Worm (Caenorhabditis elegans) whole organism, early embryonic: Measurements from ENCODE around the gene ttr-49.

Experiments used
- B0310.2 ChIP-seq: sonication (generic microtip); optimal IDR thresholded peaks from 2 replicates; lab custom pipeline; 2016; ENCODE audit warnings: mild to moderate bottlenecking, missing genetic modification characterization, missing compliant biosample characterization
- F13C5.2 ChIP-seq: sonication (generic microtip); optimal IDR thresholded peaks from 2 replicates; lab custom pipeline; 2017; ENCODE audit warnings: mild to moderate bottlenecking, missing genetic modification characterization, inconsistent platforms, missing compliant biosample characterization
- aly-1 ChIP-seq: sonication (generic microtip); optimal IDR thresholded peaks from 2 replicates; lab custom pipeline; 2016; ENCODE audit warnings: missing genetic modification characterization, missing compliant biosample characterization
- ama-1 ChIP-seq: fragments of 150-350 bp; optimal IDR thresholded peaks from 2 replicates; lab custom pipeline; 2014
- ceh-13 ChIP-seq: fragments of 200-800 bp; sonication (Bioruptor generic); optimal IDR thresholded peaks from 2 replicates; lab custom pipeline; 2018; ENCODE audit warnings: mild to moderate bottlenecking, missing genetic modification characterization, missing compliant biosample characterization
- ceh-36 ChIP-seq: sonication (generic microtip); optimal IDR thresholded peaks from 2 replicates; lab custom pipeline; 2016; ENCODE audit warnings: missing genetic modification characterization, inconsistent platforms, missing compliant biosample characterization
- ets-7 ChIP-seq: sonication (generic microtip); optimal IDR thresholded peaks from 2 replicates; lab custom pipeline; 2016; ENCODE audit warnings: missing genotype, missing genetic modification characterization, missing compliant biosample characterization
- flt-1 ChIP-seq: fragments of 200-800 bp; sonication (Bioruptor generic); IDR thresholded peaks from 2 replicates; pipeline ENCODE4 v1.3.6; 2022; ENCODE audit warnings: missing genetic modification characterization, missing compliant biosample characterization
- hmbx-1 ChIP-seq: sonication (generic microtip); optimal IDR thresholded peaks from 2 replicates; lab custom pipeline; 2016; ENCODE audit warnings: mild to moderate bottlenecking, missing genetic modification characterization, missing compliant biosample characterization
- hmg-4 ChIP-seq: fragments of 200-800 bp; sonication (Bioruptor generic); optimal IDR thresholded peaks from 2 replicates; lab custom pipeline; 2018; ENCODE audit warnings: mild to moderate bottlenecking, missing genetic modification characterization, missing compliant biosample characterization
- hnd-1 ChIP-seq: sonication (generic microtip); optimal IDR thresholded peaks from 2 replicates; lab custom pipeline; 2016; ENCODE audit warnings: missing genetic modification characterization, missing compliant biosample characterization
- pes-1 ChIP-seq: fragments of 200-800 bp; sonication (Bioruptor generic); IDR thresholded peaks from 2 replicates; pipeline ENCODE4 v1.3.6; 2022; ENCODE audit warnings: missing genetic modification reagents, missing genetic modification characterization, missing compliant biosample characterization
- scrt-1 ChIP-seq: fragments of 200-800 bp; sonication (Bioruptor generic); IDR thresholded peaks from 2 replicates; pipeline ENCODE4 v1.3.6; 2022; ENCODE audit warnings: missing genetic modification characterization, missing compliant biosample characterization
- sea-1 ChIP-seq: fragments of 200-800 bp; sonication (Bioruptor generic); conservative IDR thresholded peaks from 2 replicates; pipeline ENCODE4 v1.3.6; 2022; ENCODE audit warnings: missing genetic modification characterization, missing compliant biosample characterization
- tbx-11 ChIP-seq: fragments of 200-800 bp; sonication (Bioruptor generic); IDR thresholded peaks from 2 replicates; pipeline ENCODE4 v1.3.6; 2022; ENCODE audit warnings: missing genetic modification characterization, missing compliant biosample characterization
- tbx-37 ChIP-seq: fragments of 200-800 bp; sonication (Bioruptor generic); conservative IDR thresholded peaks from 2 replicates; pipeline ENCODE4 v1.3.6; 2022; ENCODE audit warnings: missing genetic modification reagents, missing genetic modification characterization, missing compliant biosample characterization
- tra-4 ChIP-seq: sonication (generic microtip); optimal IDR thresholded peaks from 2 replicates; lab custom pipeline; 2017; ENCODE audit warnings: missing genetic modification characterization, missing compliant biosample characterization

The ttr-49 gene

ce11 chrV:9333316-9334048 is 22.8 kb downstream of the ttr-49 start, which contains the start of gene acl-14:
Gene acl-14 (minus strand): TSS chrV:9333631.
- TF ChIP-seq ceh-36 (no peak), sea-1 (GFP tag; lab: Robert Waterston, UW) (no peak), hmg-4 (GFP tag; lab: Kevin White, UChicago) (no peak), ceh-13 (GFP tag; lab: Kevin White, UChicago) (no peak), ama-1 (lab: Kevin White, UChicago) (no peak), pes-1 (GFP tag; lab: Robert Waterston, UW) (no peak), B0310.2 (tag; lab: Kevin White, UChicago) (no peak), hnd-1 (no peak), tbx-37 (no peak), hmbx-1 (tag; lab: Kevin White, UChicago) (no peak), tra-4 (tag; lab: Kevin White, UChicago) (no peak), ets-7 (tag; lab: Kevin White, UChicago) (no peak), flt-1 (no peak), tbx-11 (GFP tag; lab: Robert Waterston, UW) (no peak)

ce11 chrV:9332611-9333315 is 23.6 kb downstream of the ttr-49 start:
- TF ChIP-seq hmbx-1 (tag; lab: Kevin White, UChicago) (no peak), scrt-1 (no peak), B0310.2 (tag; lab: Kevin White, UChicago) (no peak), tra-4 (tag; lab: Kevin White, UChicago) (no peak), hnd-1 (no peak), ets-7 (tag; lab: Kevin White, UChicago) (no peak), tbx-37 (no peak), F13C5.2 (tag; lab: Kevin White, UChicago) (no peak), aly-1 (no peak), ceh-36 (no peak), flt-1 (no peak)

- TF ChIP-seq hmbx-1 (tag; lab: Kevin White, UChicago) (no peak), flt-1 (no peak), F13C5.2 (tag; lab: Kevin White, UChicago) (no peak), ama-1 (lab: Kevin White, UChicago) (no peak), hnd-1 (no peak), tra-4 (tag; lab: Kevin White, UChicago) (no peak), ceh-36 (no peak), sea-1 (GFP tag; lab: Robert Waterston, UW) (no peak), B0310.2 (tag; lab: Kevin White, UChicago) (no peak), pes-1 (GFP tag; lab: Robert Waterston, UW) (no peak), ceh-13 (GFP tag; lab: Kevin White, UChicago) (no peak), scrt-1 (no peak), tbx-37 (no peak)
These were observed 26.9 kb downstream of the ttr-49 start for ce11 chrV:9329245-9329979.

ce11 chrV:9328670-9329069 is 27.6 kb downstream of the ttr-49 start, which contains the start of gene K07B1.4:
Gene K07B1.4 (plus strand): TSS chrV:9328970.
- TF ChIP-seq ceh-36 (no peak), tra-4 (tag; lab: Kevin White, UChicago) (no peak), tbx-11 (GFP tag; lab: Robert Waterston, UW) (no peak), hnd-1 (no peak), ama-1 (lab: Kevin White, UChicago) (no peak), aly-1 (no peak), flt-1 (no peak), scrt-1 (no peak), F13C5.2 (tag; lab: Kevin White, UChicago) (no peak), tbx-37 (no peak), B0310.2 (tag; lab: Kevin White, UChicago) (no peak), ets-7 (tag; lab: Kevin White, UChicago) (no peak)

ce11 chrV:9327691-9328090 is 28.6 kb downstream of the ttr-49 start:
- no peak for TF ChIP-seq aly-1
- TF ChIP-seq tra-4 (tag; lab: Kevin White, UChicago) = no peak
- no peak for TF ChIP-seq tbx-11 (GFP tag; lab: Robert Waterston, UW)
- no peak for TF ChIP-seq hnd-1
- no peak for TF ChIP-seq hmg-4 (GFP tag; lab: Kevin White, UChicago)

ce11 chrV:9326903-9327302 is 29.4 kb downstream of the ttr-49 start:
- TF ChIP-seq flt-1 (no peak), F13C5.2 (tag; lab: Kevin White, UChicago) (no peak), ceh-36 (no peak), ceh-13 (GFP tag; lab: Kevin White, UChicago) (no peak), aly-1 (no peak), B0310.2 (tag; lab: Kevin White, UChicago) (no peak), tbx-37 (no peak), scrt-1 (no peak), pes-1 (GFP tag; lab: Robert Waterston, UW) (no peak)

ce11 chrV:9324167-9324566 is 32.1 kb downstream of the ttr-49 start:
- no peak for TF ChIP-seq hnd-1
- TF ChIP-seq hmbx-1 (tag; lab: Kevin White, UChicago) = no peak
- TF ChIP-seq hmg-4 (GFP tag; lab: Kevin White, UChicago) = no peak
- TF ChIP-seq ets-7 (tag; lab: Kevin White, UChicago) = no peak
- TF ChIP-seq pes-1 (GFP tag; lab: Robert Waterston, UW) = no peak
- TF ChIP-seq B0310.2 (tag; lab: Kevin White, UChicago) = no peak
- TF ChIP-seq ama-1 (lab: Kevin White, UChicago) = no peak
- no peak for TF ChIP-seq ceh-36
- no peak for TF ChIP-seq ceh-13 (GFP tag; lab: Kevin White, UChicago)
- TF ChIP-seq sea-1 (GFP tag; lab: Robert Waterston, UW) = no peak
- no peak for TF ChIP-seq flt-1
- TF ChIP-seq tbx-11 (GFP tag; lab: Robert Waterston, UW) = no peak
- no peak for TF ChIP-seq tra-4 (tag; lab: Kevin White, UChicago)
- no peak for TF ChIP-seq aly-1
- no peak for TF ChIP-seq scrt-1
- no peak for TF ChIP-seq F13C5.2 (tag; lab: Kevin White, UChicago)
- no peak for TF ChIP-seq tbx-37
